Worm (Caenorhabditis elegans) whole organism, L1 larva: ENCODE data around the gene hpo-10.

ENCODE experiments used
- C16A3.4 ChIP-seq: fragments of 150-350 bp; optimal IDR thresholded peaks from 2 replicates; lab custom pipeline; 2014; ENCODE audit warnings: missing biosample characterization, missing genetic modification characterization
- aly-2 ChIP-seq: fragments of 150-350 bp; optimal IDR thresholded peaks from 2 replicates; lab custom pipeline; 2014; ENCODE audit warnings: missing biosample characterization, missing genetic modification characterization
- ceh-63 ChIP-seq: fragments of 200-800 bp; sonication (Bioruptor generic); optimal IDR thresholded peaks from 2 replicates; lab custom pipeline; 2018; ENCODE audit warnings: mild to moderate bottlenecking, missing genetic modification characterization, missing compliant biosample characterization
- egl-27 ChIP-seq, 2 experiments: fragments of 150-350 bp in 1 of 2; sonication (generic microtip); optimal IDR thresholded peaks; 3 replicates each; lab custom pipeline; 2017 to 2018; ENCODE audit warnings: missing biosample characterization in 2 of 2, missing genetic modification characterization in 2 of 2, missing genetic modification reagents in 2 of 2
- fkh-10 ChIP-seq: sonication (generic microtip); optimal IDR thresholded peaks from 2 replicates; lab custom pipeline; 2017; ENCODE audit warnings: missing biosample characterization, missing genetic modification reagents, missing genetic modification characterization
- fos-1 ChIP-seq: fragments of 150-350 bp; optimal IDR thresholded peaks from 2 replicates; lab custom pipeline; 2014; ENCODE audit warnings: missing biosample characterization, missing genetic modification characterization
- lin-13 ChIP-seq: fragments of 150-350 bp; optimal IDR thresholded peaks from 2 replicates; lab custom pipeline; 2014; ENCODE audit warnings: missing biosample characterization, missing genetic modification reagents, missing genetic modification characterization
- lin-39 ChIP-seq: fragments of 150-350 bp; optimal IDR thresholded peaks from 2 replicates; lab custom pipeline; 2014; ENCODE audit warnings: missing biosample characterization, missing genetic modification reagents, missing genetic modification characterization
- mep-1 ChIP-seq: fragments of 150-350 bp; optimal IDR thresholded peaks from 2 replicates; lab custom pipeline; 2014; ENCODE audit warnings: missing biosample characterization, missing genetic modification characterization
- sup-37 ChIP-seq: fragments of 200-800 bp; sonication (Bioruptor generic); optimal IDR thresholded peaks from 2 replicates; lab custom pipeline; 2018; ENCODE audit warnings: mild to moderate bottlenecking, missing genetic modification characterization, missing compliant biosample characterization
- tbx-2 ChIP-seq: sonication (generic microtip); optimal IDR thresholded peaks from 2 replicates; lab custom pipeline; 2016; ENCODE audit warnings: missing genetic modification characterization, missing compliant biosample characterization

ce11 chrIII:5872288-5872687, 7.0 kb upstream of the hpo-10 start:
- TF ChIP-seq sup-37 (GFP tag; lab: Kevin White, UChicago) (no peak), egl-27 (tag; optimal IDR thresholded peaks at IDR 0.05; lab: Kevin White, UChicago) (no peak), mep-1 (tag; lab: Kevin White, UChicago) (no peak), aly-2 (tag; lab: Kevin White, UChicago) (no peak), tbx-2 (tag; lab: Kevin White, UChicago) (no peak), fkh-10 (GFP tag; lab: Kevin White, UChicago) (no peak), fos-1 (no peak), lin-39 (tag; lab: Kevin White, UChicago) (no peak), lin-13 (GFP tag; lab: Kevin White, UChicago) (no peak), C16A3.4 (tag; lab: Kevin White, UChicago) (no peak), ceh-63 (GFP tag; lab: Kevin White, UChicago) (no peak)
